Worm (Caenorhabditis elegans) whole organism, young adult: ENCODE results near the gene EEED8.18.
A peak's percentile ranks its signal among the peaks of the same experiment; 100 is the strongest.

Source experiments
- B0035.1 ChIP-seq: sonication (generic microtip); optimal IDR thresholded peaks from 2 replicates; lab custom pipeline; 2016; ENCODE audit warnings: missing genetic modification characterization, mild to moderate bottlenecking, missing compliant biosample characterization, missing genotype, missing genetic modification reagents
- B0261.1 ChIP-seq: sonication (generic microtip); optimal IDR thresholded peaks from 2 replicates; lab custom pipeline; 2016; ENCODE audit warnings: mild to moderate bottlenecking, missing genetic modification characterization, moderate library complexity, missing compliant biosample characterization
- B0336.3 ChIP-seq: fragments of 200-800 bp; sonication (Bioruptor generic); IDR thresholded peaks from 2 replicates; pipeline ENCODE4 v1.3.6; 2022; ENCODE audit warnings: missing genetic modification characterization, missing compliant biosample characterization
- C06A6.2 ChIP-seq: fragments of 200-800 bp; sonication (Bioruptor generic); conservative IDR thresholded peaks from 2 replicates; pipeline ENCODE4 v1.3.6; 2022; ENCODE audit warnings: missing genetic modification characterization, missing compliant biosample characterization
- C17E4.6 ChIP-seq: fragments of 200-800 bp; sonication (Bioruptor generic); IDR thresholded peaks from 2 replicates; pipeline ENCODE4 v1.3.6; 2022; ENCODE audit warnings: missing genetic modification reagents, missing genetic modification characterization, missing compliant biosample characterization
- F37B4.10 ChIP-seq: fragments of 200-800 bp; sonication (Bioruptor generic); IDR thresholded peaks from 2 replicates; pipeline ENCODE4 v1.3.6; 2022; ENCODE audit warnings: missing genetic modification characterization, missing compliant biosample characterization
- F49E8.2 ChIP-seq: sonication (generic microtip); optimal IDR thresholded peaks from 3 replicates; lab custom pipeline; 2017; ENCODE audit warnings: missing genetic modification characterization, mild to moderate bottlenecking, missing compliant biosample characterization, antibody characterized with exemption, moderate library complexity; ENCODE audit not compliant: insufficient read depth
- F52B5.7 ChIP-seq: sonication (generic microtip); optimal IDR thresholded peaks from 2 replicates; lab custom pipeline; 2016; ENCODE audit warnings: mild to moderate bottlenecking, missing genetic modification characterization, missing compliant biosample characterization
- F57A8.1 ChIP-seq: fragments of 200-800 bp; sonication (Bioruptor generic); optimal IDR thresholded peaks from 2 replicates; lab custom pipeline; 2018; ENCODE audit warnings: mild to moderate bottlenecking, missing genetic modification characterization, moderate library complexity, missing compliant biosample characterization
- K11D2.4 ChIP-seq: fragments of 200-800 bp; sonication (Bioruptor generic); IDR thresholded peaks from 2 replicates; pipeline ENCODE4 v1.3.6; 2022; ENCODE audit warnings: missing genetic modification reagents, missing genetic modification characterization, missing compliant biosample characterization
- K12H6.12 ChIP-seq: fragments of 200-800 bp; sonication (Bioruptor generic); optimal IDR thresholded peaks from 2 replicates; lab custom pipeline; 2018; ENCODE audit warnings: mild to moderate bottlenecking, missing genetic modification characterization, missing compliant biosample characterization
- T07F8.4 ChIP-seq: sonication (generic microtip); optimal IDR thresholded peaks from 2 replicates; lab custom pipeline; 2016; ENCODE audit warnings: mild to moderate bottlenecking, missing genetic modification characterization, moderate library complexity, missing compliant biosample characterization
- Y79H2A.3 ChIP-seq: fragments of 200-800 bp; sonication (Bioruptor generic); conservative IDR thresholded peaks from 2 replicates; pipeline ENCODE4 v1.3.6; 2022; ENCODE audit warnings: missing genetic modification reagents, missing genetic modification characterization, missing compliant biosample characterization
- Y95B8A.8 ChIP-seq: fragments of 200-800 bp; sonication (Bioruptor generic); IDR thresholded peaks from 2 replicates; pipeline ENCODE4 v1.3.6; 2022; ENCODE audit warnings: missing genetic modification reagents, missing genetic modification characterization, missing compliant biosample characterization
- ZK185.1 ChIP-seq: sonication (generic microtip); optimal IDR thresholded peaks from 2 replicates; lab custom pipeline; 2016; ENCODE audit warnings: mild to moderate bottlenecking, missing genetic modification characterization, missing compliant biosample characterization; ENCODE audit not compliant: poor library complexity, severe bottlenecking
- akir-1 ChIP-seq: fragments of 200-800 bp; sonication (Bioruptor generic); optimal IDR thresholded peaks from 2 replicates; lab custom pipeline; 2018; ENCODE audit warnings: mild to moderate bottlenecking, missing genetic modification characterization, moderate library complexity, missing compliant biosample characterization
- athp-1 ChIP-seq: sonication (generic microtip); optimal IDR thresholded peaks from 2 replicates; lab custom pipeline; 2017; ENCODE audit warnings: mild to moderate bottlenecking, missing genetic modification characterization, missing compliant biosample characterization
- attf-3 ChIP-seq: fragments of 200-800 bp; sonication (Bioruptor generic); conservative IDR thresholded peaks from 2 replicates; pipeline ENCODE4 v1.3.6; 2022; ENCODE audit warnings: missing genetic modification reagents, missing genetic modification characterization, missing compliant biosample characterization
- attf-5 ChIP-seq: fragments of 200-800 bp; sonication (Bioruptor generic); optimal IDR thresholded peaks from 2 replicates; lab custom pipeline; 2018; ENCODE audit warnings: mild to moderate bottlenecking, missing genetic modification characterization, missing compliant biosample characterization
- bed-1 ChIP-seq: fragments of 200-800 bp; sonication (Bioruptor generic); IDR thresholded peaks from 2 replicates; pipeline ENCODE4 v1.3.6; 2022; ENCODE audit warnings: missing genetic modification reagents, missing genetic modification characterization, missing compliant biosample characterization
- ccch-3 ChIP-seq: fragments of 200-800 bp; sonication (Bioruptor generic); optimal IDR thresholded peaks from 2 replicates; lab custom pipeline; 2018; ENCODE audit warnings: mild to moderate bottlenecking, missing genetic modification characterization, missing compliant biosample characterization
- ceh-58 ChIP-seq: fragments of 200-800 bp; sonication (Bioruptor generic); IDR thresholded peaks from 2 replicates; pipeline ENCODE4 v1.3.6; 2022; ENCODE audit warnings: missing genetic modification characterization, missing compliant biosample characterization
- ceh-79 ChIP-seq: sonication (generic microtip); optimal IDR thresholded peaks from 2 replicates; lab custom pipeline; 2017; ENCODE audit warnings: mild to moderate bottlenecking, missing genetic modification characterization, missing compliant biosample characterization
- die-1 ChIP-seq: sonication (generic microtip); optimal IDR thresholded peaks from 2 replicates; lab custom pipeline; 2016; ENCODE audit warnings: missing genotype, mild to moderate bottlenecking, missing genetic modification characterization, missing compliant biosample characterization
- egl-44 ChIP-seq: fragments of 200-800 bp; sonication (Bioruptor generic); IDR thresholded peaks from 2 replicates; pipeline ENCODE4 v1.3.6; 2022; ENCODE audit warnings: missing genetic modification reagents, missing genetic modification characterization, missing compliant biosample characterization
- ekl-4 ChIP-seq: fragments of 200-800 bp; sonication (Bioruptor generic); IDR thresholded peaks from 2 replicates; pipeline ENCODE4 v1.3.6; 2022; ENCODE audit warnings: missing genetic modification reagents, missing genetic modification characterization, missing compliant biosample characterization
- ets-4 ChIP-seq: fragments of 200-800 bp; sonication (Bioruptor generic); optimal IDR thresholded peaks from 2 replicates; lab custom pipeline; 2018; ENCODE audit warnings: mild to moderate bottlenecking, missing genetic modification characterization, missing compliant biosample characterization
- him-1 ChIP-seq: sonication (generic microtip); optimal IDR thresholded peaks from 2 replicates; lab custom pipeline; 2016; ENCODE audit warnings: missing genotype, missing genetic modification reagents, missing genetic modification characterization, missing compliant biosample characterization
- hlh-12 ChIP-seq: sonication (generic microtip); optimal IDR thresholded peaks from 2 replicates; lab custom pipeline; 2016; ENCODE audit warnings: missing genetic modification characterization, missing compliant biosample characterization
- hlh-26 ChIP-seq: fragments of 200-800 bp; sonication (Bioruptor generic); conservative IDR thresholded peaks from 2 replicates; pipeline ENCODE4 v1.3.6; 2022; ENCODE audit warnings: missing genetic modification reagents, missing genetic modification characterization, missing compliant biosample characterization
- hmg-1.2 ChIP-seq: fragments of 200-800 bp; sonication (Bioruptor generic); IDR thresholded peaks from 2 replicates; pipeline ENCODE4 v1.3.6; 2022; ENCODE audit warnings: missing genetic modification reagents, missing genetic modification characterization, missing compliant biosample characterization
- hrde-1 ChIP-seq: sonication (generic microtip); optimal IDR thresholded peaks from 2 replicates; lab custom pipeline; 2016; ENCODE audit warnings: missing genetic modification characterization, mild to moderate bottlenecking, missing compliant biosample characterization, moderate library complexity, missing genotype, missing genetic modification reagents, borderline replicate concordance
- lin-26 ChIP-seq: fragments of 200-800 bp; sonication (Bioruptor generic); IDR thresholded peaks from 2 replicates; pipeline ENCODE4 v1.3.6; 2022; ENCODE audit warnings: missing genetic modification reagents, missing genetic modification characterization, missing compliant biosample characterization
- madf-10 ChIP-seq: sonication (generic microtip); optimal IDR thresholded peaks from 2 replicates; lab custom pipeline; 2016; ENCODE audit warnings: mild to moderate bottlenecking, missing genetic modification characterization, missing compliant biosample characterization
- madf-3 ChIP-seq: fragments of 200-800 bp; sonication (Bioruptor generic); IDR thresholded peaks from 2 replicates; pipeline ENCODE4 v1.3.6; 2022; ENCODE audit warnings: missing genetic modification reagents, missing genetic modification characterization, missing compliant biosample characterization
- mes-4 ChIP-seq: sonication (generic microtip); optimal IDR thresholded peaks from 2 replicates; lab custom pipeline; 2016; ENCODE audit warnings: missing genotype, missing genetic modification characterization, missing compliant biosample characterization
- pha-4 ChIP-seq: fragments of 150-350 bp; sonication (generic microtip); optimal IDR thresholded peaks from 2 replicates; lab custom pipeline; 2014; ENCODE audit warnings: missing biosample characterization, missing genetic modification reagents, missing genetic modification characterization
- snpc-3.4 ChIP-seq: sonication (generic microtip); optimal IDR thresholded peaks from 2 replicates; lab custom pipeline; 2017; ENCODE audit warnings: missing genetic modification characterization, mild to moderate bottlenecking, missing compliant biosample characterization, antibody characterized with exemption, moderate library complexity, missing genotype, missing genetic modification reagents
- snpc-4 ChIP-seq, 5 experiments: fragments of 150-350 bp in 1 of 5; sonication (generic microtip) in 4 of 5; optimal IDR thresholded peaks; 2 replicates each; lab custom pipeline; 2014 to 2018; ENCODE audit warnings: missing genetic modification characterization in 5 of 5, missing biosample characterization in 3 of 5, antibody characterized with exemption in 2 of 5, mild to moderate bottlenecking in 2 of 5, missing compliant biosample characterization in 2 of 5, missing genotype in 2 of 5, moderate library complexity in 2 of 5, missing genetic modification reagents in 1 of 5
- zim-3 ChIP-seq: sonication (generic microtip); optimal IDR thresholded peaks from 2 replicates; lab custom pipeline; 2017; ENCODE audit warnings: mild to moderate bottlenecking, missing genetic modification characterization, moderate library complexity, missing compliant biosample characterization
- ztf-3 ChIP-seq: fragments of 200-800 bp; sonication (Bioruptor generic); optimal IDR thresholded peaks from 2 replicates; lab custom pipeline; 2018; ENCODE audit warnings: mild to moderate bottlenecking, missing genetic modification characterization, missing compliant biosample characterization

Gene EEED8.18

ce11 chrII:5377467-5378238, 34.8 kb downstream of the EEED8.18 start, which contains the start of gene prdx-2 (continued):
- TF ChIP-seq attf-5 (GFP tag; lab: Kevin White, UChicago), result no peak
- peak; percentile 75 for TF ChIP-seq C17E4.6 (GFP tag; lab: Robert Waterston, UW)

DNA sequence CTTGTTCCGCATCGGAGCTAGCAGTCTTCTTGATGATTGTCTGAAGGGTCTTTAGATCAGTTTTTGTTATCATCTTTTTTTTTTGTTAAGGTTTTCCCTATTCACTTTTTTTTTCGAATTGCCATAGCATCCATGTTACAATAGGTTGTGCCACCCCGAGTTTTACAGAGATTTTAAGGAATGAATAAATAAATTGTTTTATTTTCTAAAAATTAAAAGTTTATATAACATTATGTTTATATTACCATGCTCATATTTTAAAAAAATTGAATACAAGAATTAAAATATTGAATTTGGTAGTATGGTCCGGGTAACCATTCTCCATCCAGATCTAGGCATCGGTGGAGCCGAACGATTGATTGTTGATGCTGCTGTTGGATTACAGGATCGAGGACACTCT, 37.4 kb downstream of the EEED8.18 start, which contains the start of gene algn-2:
Gene algn-2, plus strand, starts transcription at position 301 of the 400 bp plus-strand sequence.
- TF ChIP-seq attf-3, result no peak
- no peak for TF ChIP-seq egl-44
- no peak for TF ChIP-seq ekl-4 (GFP tag; lab: Robert Waterston, UW)
- no peak for TF ChIP-seq Y95B8A.8 (GFP tag; lab: Robert Waterston, UW)
- no peak for TF ChIP-seq T07F8.4 (tag; lab: Kevin White, UChicago)
- TF ChIP-seq mes-4 (tag; lab: Kevin White, UChicago), result no peak
- TF ChIP-seq, all 124 proteins: peak for 0

DNA sequence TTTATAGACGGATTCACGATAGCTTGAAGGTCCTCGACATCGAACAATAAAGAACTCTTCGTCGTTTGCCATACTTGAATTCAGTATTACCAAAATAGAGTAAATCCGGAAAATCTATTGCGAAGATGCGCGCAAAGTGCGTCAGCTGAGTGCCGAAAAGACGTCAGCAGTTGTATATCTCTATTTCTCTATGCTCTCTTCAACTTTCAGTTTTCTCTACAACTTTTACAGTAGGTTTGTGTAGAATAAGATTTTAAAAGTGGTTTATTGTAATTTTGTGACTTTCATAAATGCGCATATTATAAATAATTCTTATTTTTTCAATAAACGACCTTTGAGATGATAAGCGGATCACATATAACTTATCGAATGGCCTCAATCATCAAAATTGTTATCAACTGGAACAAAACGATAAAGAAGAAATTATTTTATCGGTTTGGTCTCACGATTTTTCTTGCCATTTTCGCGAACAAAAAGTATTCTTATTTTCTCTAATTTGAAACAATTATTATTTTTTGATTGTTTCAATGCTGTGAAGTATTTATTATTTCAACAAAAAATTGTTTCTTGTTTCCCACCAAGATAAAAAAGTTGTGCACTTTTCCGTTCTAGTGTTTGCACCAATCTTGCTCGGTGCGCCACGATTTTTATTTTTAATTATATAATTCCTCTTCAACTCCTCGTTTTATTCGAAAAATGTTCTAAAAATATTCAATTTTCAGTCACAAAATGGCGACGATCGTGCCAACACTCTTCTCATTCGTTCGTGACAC, 38.9 kb downstream of the EEED8.18 start, which contains the start of the genes agt-2 and F09E5.3:
Gene agt-2, minus strand, starts transcription at position 553 of the 773 bp plus-strand sequence.
Gene F09E5.3, plus strand, starts transcription at position 723 of the 773 bp plus-strand sequence.
- TF ChIP-seq K12H6.12 (tag; lab: Kevin White, UChicago) (peak; percentile 75), ztf-3 (GFP tag; lab: Kevin White, UChicago) (no peak), snpc-3.4 (tag; lab: Kevin White, UChicago) (no peak), him-1 (no peak), madf-3 (GFP tag; lab: Robert Waterston, UW) (peak; percentile 86), hlh-26 (no peak), ceh-58 (no peak), C06A6.2 (GFP tag; lab: Robert Waterston, UW) (peak; percentile 75; the same call in 1 of the 2 replicates), F52B5.7 (tag; lab: Kevin White, UChicago) (no peak), akir-1 (no peak), zim-3 (tag; lab: Kevin White, UChicago) (no peak), F57A8.1 (GFP tag; lab: Kevin White, UChicago) (no peak), B0261.1 (tag; lab: Kevin White, UChicago) (no peak), B0035.1 (tag; lab: Kevin White, UChicago) (no peak), Y79H2A.3 (no peak), lin-26 (GFP tag; lab: Robert Waterston, UW) (peak; percentile 55; the same call in 1 of the 2 replicates), F49E8.2 (tag; lab: Kevin White, UChicago) (no peak), K11D2.4 (GFP tag; lab: Robert Waterston, UW) (peak; percentile 83), ccch-3 (GFP tag; lab: Kevin White, UChicago) (no peak), ZK185.1 (tag; lab: Kevin White, UChicago) (peak; percentile 84), hmg-1.2 (GFP tag; lab: Robert Waterston, UW) (peak; percentile 78), hlh-12 (no peak), ceh-79 (tag; lab: Kevin White, UChicago) (no peak), die-1 (tag; lab: Kevin White, UChicago) (no peak), pha-4 (peak; percentile 61), hrde-1 (tag; lab: Kevin White, UChicago) (no peak), madf-10 (tag; lab: Kevin White, UChicago) (peak; percentile 49), C17E4.6 (GFP tag; lab: Robert Waterston, UW) (peak; percentile 58; the same call in 1 of the 2 replicates), ets-4 (peak; percentile 12), snpc-4 (GFP tag; optimal IDR thresholded peaks at IDR 0.05; lab: Kevin White, UChicago) (no peak), snpc-4 (tag; optimal IDR thresholded peaks at IDR 0.05; lab: Kevin White, UChicago) (peak; percentile 5 to 72 (median 52)), bed-1 (GFP tag; lab: Robert Waterston, UW) (no peak), mes-4 (tag; lab: Kevin White, UChicago) (no peak), F37B4.10 (no peak), B0336.3 (GFP tag; lab: Robert Waterston, UW) (peak; percentile 52; the same call in 1 of the 2 replicates), athp-1 (tag; lab: Kevin White, UChicago) (peak; percentile 37)
